Worm (Caenorhabditis elegans) whole organism, young adult: Measurements from ENCODE around the gene coq-2.

Source experiments
- B0019.2 ChIP-seq: fragments of 200-800 bp; sonication (Bioruptor generic); conservative IDR thresholded peaks from 2 replicates; pipeline ENCODE4 v1.3.6; 2022; ENCODE audit warnings: missing genetic modification reagents, missing genetic modification characterization, missing compliant biosample characterization
- B0261.1 ChIP-seq: sonication (generic microtip); optimal IDR thresholded peaks from 2 replicates; lab custom pipeline; 2016; ENCODE audit warnings: mild to moderate bottlenecking, missing genetic modification characterization, moderate library complexity, missing compliant biosample characterization
- C06A6.2 ChIP-seq: fragments of 200-800 bp; sonication (Bioruptor generic); conservative IDR thresholded peaks from 2 replicates; pipeline ENCODE4 v1.3.6; 2022; ENCODE audit warnings: missing genetic modification characterization, missing compliant biosample characterization
- C17E4.6 ChIP-seq: fragments of 200-800 bp; sonication (Bioruptor generic); IDR thresholded peaks from 2 replicates; pipeline ENCODE4 v1.3.6; 2022; ENCODE audit warnings: missing genetic modification reagents, missing genetic modification characterization, missing compliant biosample characterization
- K11D2.4 ChIP-seq: fragments of 200-800 bp; sonication (Bioruptor generic); IDR thresholded peaks from 2 replicates; pipeline ENCODE4 v1.3.6; 2022; ENCODE audit warnings: missing genetic modification reagents, missing genetic modification characterization, missing compliant biosample characterization
- T07F8.4 ChIP-seq: sonication (generic microtip); optimal IDR thresholded peaks from 2 replicates; lab custom pipeline; 2016; ENCODE audit warnings: mild to moderate bottlenecking, missing genetic modification characterization, moderate library complexity, missing compliant biosample characterization
- T26A5.8 ChIP-seq: sonication (generic microtip); optimal IDR thresholded peaks from 2 replicates; lab custom pipeline; 2016; ENCODE audit warnings: missing genetic modification characterization, missing compliant biosample characterization
- Y53G8AR.9 ChIP-seq: fragments of 200-800 bp; sonication (Bioruptor generic); conservative IDR thresholded peaks from 2 replicates; pipeline ENCODE4 v1.3.6; 2022; ENCODE audit warnings: missing genetic modification reagents, missing genetic modification characterization, missing compliant biosample characterization
- Y56A3A.18 ChIP-seq: fragments of 200-800 bp; sonication (Bioruptor generic); IDR thresholded peaks from 2 replicates; pipeline ENCODE4 v1.3.6; 2022; ENCODE audit warnings: missing genetic modification reagents, missing genetic modification characterization, missing compliant biosample characterization
- Y95B8A.8 ChIP-seq: fragments of 200-800 bp; sonication (Bioruptor generic); IDR thresholded peaks from 2 replicates; pipeline ENCODE4 v1.3.6; 2022; ENCODE audit warnings: missing genetic modification reagents, missing genetic modification characterization, missing compliant biosample characterization
- ZK185.1 ChIP-seq: sonication (generic microtip); optimal IDR thresholded peaks from 2 replicates; lab custom pipeline; 2016; ENCODE audit warnings: mild to moderate bottlenecking, missing genetic modification characterization, missing compliant biosample characterization; ENCODE audit not compliant: poor library complexity, severe bottlenecking
- aptf-3 ChIP-seq: fragments of 200-800 bp; sonication (Bioruptor generic); IDR thresholded peaks from 2 replicates; pipeline ENCODE4 v1.3.6; 2022; ENCODE audit warnings: missing genetic modification characterization, missing compliant biosample characterization
- bed-1 ChIP-seq: fragments of 200-800 bp; sonication (Bioruptor generic); IDR thresholded peaks from 2 replicates; pipeline ENCODE4 v1.3.6; 2022; ENCODE audit warnings: missing genetic modification reagents, missing genetic modification characterization, missing compliant biosample characterization
- bed-2 ChIP-seq: fragments of 200-800 bp; sonication (Bioruptor generic); IDR thresholded peaks from 2 replicates; pipeline ENCODE4 v1.3.6; 2022; ENCODE audit warnings: missing genetic modification reagents, missing genetic modification characterization, missing compliant biosample characterization
- ccch-3 ChIP-seq: fragments of 200-800 bp; sonication (Bioruptor generic); optimal IDR thresholded peaks from 2 replicates; lab custom pipeline; 2018; ENCODE audit warnings: mild to moderate bottlenecking, missing genetic modification characterization, missing compliant biosample characterization
- cebp-1 ChIP-seq, 2 experiments: fragments of 200-800 bp in 1 of 2; sonication (Bioruptor generic) in 1 of 2; sonication (generic microtip) in 1 of 2; IDR thresholded peaks in 1 of 2; optimal IDR thresholded peaks in 1 of 2; 2 replicates each; pipeline versions ENCODE4 v1.3.6 to Lab custom; 2017 to 2022; ENCODE audit warnings: missing compliant biosample characterization in 2 of 2, missing genetic modification characterization in 2 of 2, mild to moderate bottlenecking in 1 of 2, missing genetic modification reagents in 1 of 2, moderate library complexity in 1 of 2
- cebp-2 ChIP-seq: fragments of 200-800 bp; sonication (Bioruptor generic); IDR thresholded peaks from 2 replicates; pipeline ENCODE4 v1.3.6; 2022; ENCODE audit warnings: missing genetic modification characterization, missing compliant biosample characterization
- ceh-79 ChIP-seq: sonication (generic microtip); optimal IDR thresholded peaks from 2 replicates; lab custom pipeline; 2017; ENCODE audit warnings: mild to moderate bottlenecking, missing genetic modification characterization, missing compliant biosample characterization
- die-1 ChIP-seq: sonication (generic microtip); optimal IDR thresholded peaks from 2 replicates; lab custom pipeline; 2016; ENCODE audit warnings: missing genotype, mild to moderate bottlenecking, missing genetic modification characterization, missing compliant biosample characterization
- dpff-1 ChIP-seq: sonication (generic microtip); optimal IDR thresholded peaks from 2 replicates; lab custom pipeline; 2017; ENCODE audit warnings: mild to moderate bottlenecking, missing genetic modification characterization, missing compliant biosample characterization
- fkh-3 ChIP-seq: sonication (generic microtip); optimal IDR thresholded peaks from 2 replicates; lab custom pipeline; 2016; ENCODE audit warnings: mild to moderate bottlenecking, missing genetic modification characterization, missing compliant biosample characterization
- hlh-12 ChIP-seq: sonication (generic microtip); optimal IDR thresholded peaks from 2 replicates; lab custom pipeline; 2016; ENCODE audit warnings: missing genetic modification characterization, missing compliant biosample characterization
- hrde-1 ChIP-seq: sonication (generic microtip); optimal IDR thresholded peaks from 2 replicates; lab custom pipeline; 2016; ENCODE audit warnings: missing genetic modification characterization, mild to moderate bottlenecking, missing compliant biosample characterization, moderate library complexity, missing genotype, missing genetic modification reagents, borderline replicate concordance
- hsf-1 ChIP-seq: fragments of 200-800 bp; sonication (Bioruptor generic); IDR thresholded peaks from 2 replicates; pipeline ENCODE4 v1.3.6; 2022; ENCODE audit warnings: missing genetic modification reagents, missing genetic modification characterization, missing compliant biosample characterization
- let-526 ChIP-seq: fragments of 200-800 bp; sonication (Bioruptor generic); IDR thresholded peaks from 2 replicates; pipeline ENCODE4 v1.3.6; 2022; ENCODE audit warnings: missing genetic modification reagents, missing genetic modification characterization, missing compliant biosample characterization
- lin-26 ChIP-seq: fragments of 200-800 bp; sonication (Bioruptor generic); IDR thresholded peaks from 2 replicates; pipeline ENCODE4 v1.3.6; 2022; ENCODE audit warnings: missing genetic modification reagents, missing genetic modification characterization, missing compliant biosample characterization
- lin-35 ChIP-seq, 3 experiments: fragments of 150-350 bp in 2 of 3; sonication (generic microtip) in 1 of 3; optimal IDR thresholded peaks; 2 replicates each; lab custom pipeline; 2014 to 2018; ENCODE audit warnings: missing biosample characterization in 3 of 3, missing genetic modification characterization in 3 of 3, missing genetic modification reagents in 3 of 3
- lsy-27 ChIP-seq: sonication (generic microtip); optimal IDR thresholded peaks from 2 replicates; lab custom pipeline; 2017; ENCODE audit warnings: missing genetic modification characterization, mild to moderate bottlenecking, missing compliant biosample characterization, antibody characterized with exemption, missing genotype, borderline replicate concordance; ENCODE audit not compliant: insufficient read depth
- madf-6 ChIP-seq: fragments of 200-800 bp; sonication (Bioruptor generic); IDR thresholded peaks from 2 replicates; pipeline ENCODE4 v1.3.6; 2022; ENCODE audit warnings: missing genetic modification reagents, missing genetic modification characterization, missing compliant biosample characterization
- mcd-1 ChIP-seq: fragments of 200-800 bp; sonication (Bioruptor generic); IDR thresholded peaks from 2 replicates; pipeline ENCODE4 v1.3.6; 2022; ENCODE audit warnings: missing genetic modification reagents, missing genetic modification characterization, missing compliant biosample characterization
- mel-28 ChIP-seq: sonication (generic microtip); optimal IDR thresholded peaks from 2 replicates; lab custom pipeline; 2016; ENCODE audit warnings: borderline replicate concordance, mild to moderate bottlenecking, missing genetic modification characterization, missing compliant biosample characterization
- mxl-1 ChIP-seq: sonication (generic microtip); optimal IDR thresholded peaks from 2 replicates; lab custom pipeline; 2016; ENCODE audit warnings: missing genetic modification characterization, missing compliant biosample characterization
- nfya-1 ChIP-seq: sonication (generic microtip); optimal IDR thresholded peaks from 2 replicates; lab custom pipeline; 2017; ENCODE audit warnings: antibody characterized with exemption, missing compliant biosample characterization, missing genetic modification characterization, borderline replicate concordance; ENCODE audit not compliant: insufficient read depth
- nfya-2 ChIP-seq: fragments of 200-800 bp; sonication (Bioruptor generic); IDR thresholded peaks from 2 replicates; pipeline ENCODE4 v1.3.6; 2022; ENCODE audit warnings: missing genetic modification reagents, missing genetic modification characterization, missing compliant biosample characterization
- nhr-80 ChIP-seq: sonication (generic microtip); optimal IDR thresholded peaks from 2 replicates; lab custom pipeline; 2016; ENCODE audit warnings: missing genetic modification characterization, missing compliant biosample characterization
- pbrm-1 ChIP-seq: fragments of 200-800 bp; sonication (Bioruptor generic); IDR thresholded peaks from 2 replicates; pipeline ENCODE4 v1.3.6; 2022; ENCODE audit warnings: missing genetic modification reagents, missing genetic modification characterization, missing compliant biosample characterization
- rcor-1 ChIP-seq: fragments of 200-800 bp; sonication (Bioruptor generic); IDR thresholded peaks from 2 replicates; pipeline ENCODE4 v1.3.6; 2022; ENCODE audit warnings: missing genetic modification reagents, missing genetic modification characterization, missing compliant biosample characterization
- sdz-38 ChIP-seq: sonication (generic microtip); optimal IDR thresholded peaks from 2 replicates; lab custom pipeline; 2016; ENCODE audit warnings: missing genotype, missing genetic modification characterization, missing compliant biosample characterization
- sea-2 ChIP-seq: fragments of 200-800 bp; sonication (Bioruptor generic); IDR thresholded peaks from 2 replicates; pipeline ENCODE4 v1.3.6; 2022; ENCODE audit warnings: missing genetic modification characterization, missing compliant biosample characterization
- snpc-1.1 ChIP-seq: sonication (generic microtip); optimal IDR thresholded peaks from 2 replicates; lab custom pipeline; 2017; ENCODE audit warnings: missing genetic modification characterization, mild to moderate bottlenecking, missing compliant biosample characterization, antibody characterized with exemption, moderate library complexity, missing genotype, missing genetic modification reagents; ENCODE audit not compliant: insufficient read depth
- snpc-3.4 ChIP-seq: sonication (generic microtip); optimal IDR thresholded peaks from 2 replicates; lab custom pipeline; 2017; ENCODE audit warnings: missing genetic modification characterization, mild to moderate bottlenecking, missing compliant biosample characterization, antibody characterized with exemption, moderate library complexity, missing genotype, missing genetic modification reagents
- somi-1 ChIP-seq: fragments of 200-800 bp; sonication (Bioruptor generic); optimal IDR thresholded peaks from 2 replicates; lab custom pipeline; 2018; ENCODE audit warnings: mild to moderate bottlenecking, missing genetic modification characterization, missing compliant biosample characterization
- sptf-2 ChIP-seq: fragments of 200-800 bp; sonication (Bioruptor generic); optimal IDR thresholded peaks from 2 replicates; lab custom pipeline; 2018; ENCODE audit warnings: mild to moderate bottlenecking, missing genetic modification characterization, missing compliant biosample characterization
- zfh-2 ChIP-seq: fragments of 200-800 bp; sonication (Bioruptor generic); conservative IDR thresholded peaks from 2 replicates; pipeline ENCODE4 v1.3.6; 2022; ENCODE audit warnings: missing genetic modification reagents, missing genetic modification characterization, missing compliant biosample characterization
- zim-3 ChIP-seq: sonication (generic microtip); optimal IDR thresholded peaks from 2 replicates; lab custom pipeline; 2017; ENCODE audit warnings: mild to moderate bottlenecking, missing genetic modification characterization, moderate library complexity, missing compliant biosample characterization
- ztf-22 ChIP-seq: fragments of 200-800 bp; sonication (Bioruptor generic); optimal IDR thresholded peaks from 2 replicates; lab custom pipeline; 2018; ENCODE audit warnings: mild to moderate bottlenecking, missing genetic modification characterization, moderate library complexity, missing compliant biosample characterization
- ztf-3 ChIP-seq: fragments of 200-800 bp; sonication (Bioruptor generic); optimal IDR thresholded peaks from 2 replicates; lab custom pipeline; 2018; ENCODE audit warnings: mild to moderate bottlenecking, missing genetic modification characterization, missing compliant biosample characterization

The coq-2 gene

ce11 chrIII:6969781-6970342 lies 34.1 kb downstream of the coq-2 start (continued):
- TF ChIP-seq fkh-3 (tag; lab: Kevin White, UChicago) (no peak), let-526 (GFP tag; lab: Robert Waterston, UW) (no peak), cebp-2 (GFP tag; lab: Robert Waterston, UW) (no peak), pbrm-1 (GFP tag; lab: Robert Waterston, UW) (no peak), lin-26 (GFP tag; lab: Robert Waterston, UW) (peak; percentile 81; the same call in 1 of the 2 replicates), B0261.1 (tag; lab: Kevin White, UChicago) (no peak), hrde-1 (tag; lab: Kevin White, UChicago) (peak; percentile 92), ZK185.1 (tag; lab: Kevin White, UChicago) (no peak), madf-6 (GFP tag; lab: Robert Waterston, UW) (peak; percentile 81), Y56A3A.18 (peak; percentile 87), dpff-1 (tag; lab: Kevin White, UChicago) (no peak), hsf-1 (GFP tag; lab: Robert Waterston, UW) (peak; percentile 82), mel-28 (no peak), C17E4.6 (GFP tag; lab: Robert Waterston, UW) (no peak; the same call in 1 of the 2 replicates), cebp-1 (GFP tag; IDR thresholded peaks at IDR 0.05; lab: Robert Waterston, UW) (no peak), cebp-1 (tag; optimal IDR thresholded peaks at IDR 0.05; lab: Kevin White, UChicago) (peak; percentile 51), die-1 (tag; lab: Kevin White, UChicago) (peak; percentile 26), somi-1 (no peak), C06A6.2 (GFP tag; lab: Robert Waterston, UW) (no peak), lin-35 (GFP tag; optimal IDR thresholded peaks at IDR 0.05; lab: Kevin White, UChicago) (peak in 2 of 3 experiments; percentile 48 to 59), snpc-1.1 (peak; percentile 45), nfya-1 (tag; lab: Kevin White, UChicago) (no peak), ztf-3 (GFP tag; lab: Kevin White, UChicago) (no peak), Y95B8A.8 (GFP tag; lab: Robert Waterston, UW) (peak; percentile 79), zim-3 (tag; lab: Kevin White, UChicago) (peak; percentile 33), ccch-3 (no peak), ztf-22 (peak; percentile 3), ceh-79 (tag; lab: Kevin White, UChicago) (peak; percentile 32), zfh-2 (GFP tag; lab: Robert Waterston, UW) (no peak), K11D2.4 (GFP tag; lab: Robert Waterston, UW) (no peak), bed-1 (GFP tag; lab: Robert Waterston, UW) (no peak), mxl-1 (tag; lab: Kevin White, UChicago) (no peak), B0019.2 (GFP tag; lab: Robert Waterston, UW) (no peak), T26A5.8 (no peak), bed-2 (GFP tag; lab: Robert Waterston, UW) (no peak), sptf-2 (GFP tag; lab: Kevin White, UChicago) (peak; percentile 50), Y53G8AR.9 (GFP tag; lab: Robert Waterston, UW) (peak; percentile 93), snpc-3.4 (tag; lab: Kevin White, UChicago) (peak; percentile 89), nhr-80 (tag; lab: Kevin White, UChicago) (no peak), aptf-3 (no peak), T07F8.4 (tag; lab: Kevin White, UChicago) (no peak), lsy-27 (tag; lab: Kevin White, UChicago) (no peak), sea-2 (GFP tag; lab: Robert Waterston, UW) (no peak), mcd-1 (GFP tag; lab: Robert Waterston, UW) (peak; percentile 43; the same call in 1 of the 2 replicates), rcor-1 (GFP tag; lab: Robert Waterston, UW) (peak; percentile 89), nfya-2 (GFP tag; lab: Robert Waterston, UW) (peak; percentile 78; the same call in 1 of the 2 replicates), hlh-12 (tag; lab: Kevin White, UChicago) (no peak), sdz-38 (tag; lab: Kevin White, UChicago) (no peak)
